1 fruit fly cellular context compared by ENCODE assay signal in the genomic region with DNA sequence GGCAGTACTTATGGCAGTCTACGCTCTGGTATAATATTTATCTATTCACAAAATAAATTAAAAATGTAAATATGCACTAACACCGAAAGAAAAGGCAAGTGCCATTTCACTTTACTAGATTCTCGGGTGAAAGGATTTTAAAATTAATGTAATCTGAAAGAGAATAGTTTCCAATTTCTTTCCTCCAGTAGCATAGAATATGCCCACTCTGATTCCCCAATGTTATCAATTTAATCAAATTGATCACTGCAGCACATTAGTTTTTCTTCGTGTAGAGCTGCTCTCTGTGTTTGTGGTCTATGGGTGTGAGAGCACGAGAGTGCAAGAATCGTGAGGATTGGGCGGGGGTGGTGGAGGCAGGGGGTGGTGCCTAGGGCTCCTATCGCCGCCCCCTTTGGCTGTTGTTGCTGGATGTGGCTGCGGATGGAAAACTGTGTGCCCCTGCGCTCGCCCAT.
TF ChIP-seq lines count a peak whose summit lies in the region.

No protein-coding gene starts in this region.

TF ChIP-seq in whole organism, embryonic, 481 proteins besides CTCF, POLR2A, EP300 and RAD21 (continued from another document and continues in another):
- no peak for TF ChIP-seq amos (GFP tag; IDR thresholded peaks at IDR 0.05; lab: Robert Waterston, UW; ENCODE audit: partially characterized antibody)
- peak; percentile 58; the same call in 1 of the 3 replicates for TF ChIP-seq CG11093 (GFP tag; IDR thresholded peaks at IDR 0.05; lab: Robert Waterston, UW)
- no peak for TF ChIP-seq gsb (GFP tag; IDR thresholded peaks at IDR 0.05; lab: Robert Waterston, UW)
- peak; percentile 23 for TF ChIP-seq fd3F (GFP tag; optimal IDR thresholded peaks at IDR 0.05; lab: Kevin White, UChicago)
- no peak for TF ChIP-seq CG7963 (GFP tag; IDR thresholded peaks at IDR 0.05; lab: Robert Waterston, UW; ENCODE audit: partially characterized antibody)
- no peak for TF ChIP-seq bowl (GFP tag; IDR thresholded peaks at IDR 0.05; lab: Robert Waterston, UW)
- peak; percentile 61; the same call in 2 of the 3 replicates for TF ChIP-seq tgo (GFP tag; IDR thresholded peaks at IDR 0.05; lab: Robert Waterston, UW)
- peak; percentile 86 for TF ChIP-seq gcm (GFP tag; optimal IDR thresholded peaks at IDR 0.05; lab: Kevin White, UChicago)
- peak; percentile 51 for TF ChIP-seq CG7745 (tag; optimal IDR thresholded peaks at IDR 0.05; lab: Kevin White, UChicago)
- TF ChIP-seq CG2678 (tag; optimal IDR thresholded peaks at IDR 0.05; lab: Kevin White, UChicago): peak; percentile 88
- TF ChIP-seq CG11695 (GFP tag; IDR thresholded peaks at IDR 0.05; lab: Robert Waterston, UW): peak; percentile 54; the same call in 1 of the 3 replicates
- TF ChIP-seq CG6765 (GFP tag; optimal IDR thresholded peaks at IDR 0.05; lab: Kevin White, UChicago): no peak
- TF ChIP-seq disco-r (GFP tag; optimal IDR thresholded peaks at IDR 0.05; lab: Kevin White, UChicago): peak; percentile 53
- TF ChIP-seq z (GFP tag; IDR thresholded peaks at IDR 0.05; lab: Robert Waterston, UW): peak; percentile 4; the same call in 1 of the 3 replicates
- peak; percentile 45 for TF ChIP-seq ttk (GFP tag; IDR thresholded peaks at IDR 0.05; lab: Robert Waterston, UW)
- peak; percentile 25; the same call in 1 of the 2 replicates for TF ChIP-seq CG8765 (GFP tag; IDR thresholded peaks at IDR 0.05; lab: Robert Waterston, UW)
- TF ChIP-seq Pdp1 (GFP tag; optimal IDR thresholded peaks at IDR 0.05; lab: Kevin White, UChicago): peak; percentile 42 to 70
- TF ChIP-seq CG11723 (GFP tag; optimal IDR thresholded peaks at IDR 0.05; lab: Kevin White, UChicago): peak; percentile 83
- peak; percentile 87 for TF ChIP-seq CG8924 (tag; optimal IDR thresholded peaks at IDR 0.05; lab: Kevin White, UChicago)
- TF ChIP-seq phol (tag; optimal IDR thresholded peaks at IDR 0.05; lab: Kevin White, UChicago): peak; percentile 90
- peak; percentile 83 for TF ChIP-seq CG13123 (GFP tag; optimal IDR thresholded peaks at IDR 0.05; lab: Kevin White, UChicago)
- peak; percentile 82 for TF ChIP-seq Hr3 (GFP tag; optimal IDR thresholded peaks at IDR 0.05; lab: Kevin White, UChicago)
- no peak for TF ChIP-seq CHES-1-like (GFP tag; optimal IDR thresholded peaks at IDR 0.05; lab: Kevin White, UChicago)
- TF ChIP-seq CG31224 (GFP tag; IDR thresholded peaks at IDR 0.05; lab: Robert Waterston, UW): no peak
- peak; percentile 67 for TF ChIP-seq TFAM (GFP tag; optimal IDR thresholded peaks at IDR 0.05; lab: Kevin White, UChicago)
- no peak for TF ChIP-seq ro (GFP tag; IDR thresholded peaks at IDR 0.05; lab: Robert Waterston, UW)
- peak; percentile 34 for TF ChIP-seq kay (GFP tag; optimal IDR thresholded peaks at IDR 0.05; lab: Kevin White, UChicago)
- 0 out of 2 replicates have a peak, but pooled peaks have one; percentile 7 for TF ChIP-seq dati (GFP tag; IDR thresholded peaks at IDR 0.05; lab: Robert Waterston, UW)
- TF ChIP-seq sd (tag; optimal IDR thresholded peaks at IDR 0.05; lab: Kevin White, UChicago): no peak
- TF ChIP-seq NFAT (GFP tag; IDR thresholded peaks at IDR 0.05; lab: Robert Waterston, UW): no peak
- TF ChIP-seq CG17612 (GFP tag; IDR thresholded peaks at IDR 0.05; lab: Robert Waterston, UW): no peak
- TF ChIP-seq CG31441 (GFP tag; IDR thresholded peaks at IDR 0.05; lab: Robert Waterston, UW): no peak; the same call in none of the 2 replicates
- TF ChIP-seq CG6689 (GFP tag; IDR thresholded peaks at IDR 0.05; lab: Robert Waterston, UW): peak; percentile 78
- peak; percentile 33 for TF ChIP-seq p53 (GFP tag; optimal IDR thresholded peaks at IDR 0.05; lab: Kevin White, UChicago)
- TF ChIP-seq bcd (GFP tag; optimal IDR thresholded peaks at IDR 0.05; lab: Kevin White, UChicago): peak; percentile 81
- no peak for TF ChIP-seq CG14050 (GFP tag; IDR thresholded peaks at IDR 0.05; lab: Robert Waterston, UW)
- peak; percentile 43 for TF ChIP-seq CG17912 (GFP tag; optimal IDR thresholded peaks at IDR 0.05; lab: Kevin White, UChicago)
- peak; percentile 29 for TF ChIP-seq Bdp1 (GFP tag; optimal IDR thresholded peaks at IDR 0.05; lab: Kevin White, UChicago)
- TF ChIP-seq Fer1 (GFP tag; optimal IDR thresholded peaks at IDR 0.05; lab: Kevin White, UChicago): peak; percentile 53
- TF ChIP-seq cad (GFP tag; optimal IDR thresholded peaks at IDR 0.05; lab: Kevin White, UChicago): no peak
- TF ChIP-seq sens-2 (GFP tag; IDR thresholded peaks at IDR 0.05; lab: Robert Waterston, UW): no peak
- no peak; the same call in 2 of the 3 replicates for TF ChIP-seq CG14860 (GFP tag; IDR thresholded peaks at IDR 0.05; lab: Robert Waterston, UW; ENCODE audit: partially characterized antibody)
- TF ChIP-seq Elba2 (GFP tag; optimal IDR thresholded peaks at IDR 0.05; lab: Kevin White, UChicago): no peak
- peak; percentile 91 for TF ChIP-seq gem (tag; optimal IDR thresholded peaks at IDR 0.05; lab: Kevin White, UChicago)
- TF ChIP-seq danr (GFP tag; IDR thresholded peaks at IDR 0.05; lab: Robert Waterston, UW): peak; percentile 61; the same call in 1 of the 2 replicates
- no peak for TF ChIP-seq mirr (GFP tag; optimal IDR thresholded peaks at IDR 0.05; lab: Kevin White, UChicago)
- peak; percentile 6 for TF ChIP-seq CG7271 (tag; optimal IDR thresholded peaks at IDR 0.05; lab: Kevin White, UChicago)
- no peak for TF ChIP-seq Poxn (GFP tag; IDR thresholded peaks at IDR 0.05; lab: Robert Waterston, UW)
- no peak for TF ChIP-seq B-H1 (GFP tag; IDR thresholded peaks at IDR 0.05; lab: Robert Waterston, UW)
- TF ChIP-seq Side (GFP tag; optimal IDR thresholded peaks at IDR 0.05; lab: Kevin White, UChicago): peak; percentile 66
- 0 out of 2 replicates have a peak, but pooled peaks have one; percentile 25 for TF ChIP-seq slbo (GFP tag; IDR thresholded peaks at IDR 0.05; lab: Robert Waterston, UW)
- peak; percentile 52 for TF ChIP-seq CG31388 (GFP tag; optimal IDR thresholded peaks at IDR 0.05; lab: Kevin White, UChicago)
- peak; percentile 24 for TF ChIP-seq ERR (GFP tag; optimal IDR thresholded peaks at IDR 0.05; lab: Kevin White, UChicago)
- TF ChIP-seq slp2 (GFP tag; optimal IDR thresholded peaks at IDR 0.05; lab: Kevin White, UChicago): peak; percentile 81
- TF ChIP-seq zen2 (GFP tag; IDR thresholded peaks at IDR 0.05; lab: Robert Waterston, UW; ENCODE audit: partially characterized antibody): no peak
- peak; percentile 42 for TF ChIP-seq crc (GFP tag; optimal IDR thresholded peaks at IDR 0.05; lab: Kevin White, UChicago)
- peak; percentile 64 for TF ChIP-seq Atf-2 (GFP tag; optimal IDR thresholded peaks at IDR 0.05; lab: Kevin White, UChicago)
- peak; percentile 86 for TF ChIP-seq CG7556 (GFP tag; optimal IDR thresholded peaks at IDR 0.05; lab: Kevin White, UChicago)
- no peak for TF ChIP-seq Doc3 (GFP tag; IDR thresholded peaks at IDR 0.05; lab: Robert Waterston, UW; ENCODE audit: partially characterized antibody)
- peak; percentile 12 for TF ChIP-seq CG13296 (GFP tag; optimal IDR thresholded peaks at IDR 0.05; lab: Kevin White, UChicago)
- TF ChIP-seq CrebB (tag; optimal IDR thresholded peaks at IDR 0.05; lab: Kevin White, UChicago): peak; percentile 53
- TF ChIP-seq chn (GFP tag; optimal IDR thresholded peaks at IDR 0.05; lab: Kevin White, UChicago): peak; percentile 82
- TF ChIP-seq ewg (GFP tag; optimal IDR thresholded peaks at IDR 0.05; lab: Kevin White, UChicago): peak; percentile 84
- TF ChIP-seq onecut (GFP tag; IDR thresholded peaks at IDR 0.05; lab: Robert Waterston, UW): peak; percentile 71
- TF ChIP-seq al (GFP tag; IDR thresholded peaks at IDR 0.05; lab: Robert Waterston, UW): no peak
- TF ChIP-seq CG1647 (GFP tag; optimal IDR thresholded peaks at IDR 0.05; lab: Kevin White, UChicago): peak; percentile 46
- peak; percentile 66 for TF ChIP-seq Awh (GFP tag; IDR thresholded peaks at IDR 0.05; lab: Robert Waterston, UW)
- TF ChIP-seq CG4617 (GFP tag; optimal IDR thresholded peaks at IDR 0.05; lab: Kevin White, UChicago; ENCODE audit: borderline replicate concordance): peak; percentile 51
- TF ChIP-seq vvl (GFP tag; IDR thresholded peaks at IDR 0.05; lab: Robert Waterston, UW): peak; percentile 87
- TF ChIP-seq Rx (GFP tag; IDR thresholded peaks at IDR 0.05; lab: Robert Waterston, UW): no peak
- TF ChIP-seq CG34376 (GFP tag; optimal IDR thresholded peaks at IDR 0.05; lab: Kevin White, UChicago): no peak
- no peak for TF ChIP-seq Dek (tag; optimal IDR thresholded peaks at IDR 0.05; lab: Kevin White, UChicago)
- peak; percentile 73; the same call in 1 of the 2 replicates for TF ChIP-seq aop (GFP tag; IDR thresholded peaks at IDR 0.05; lab: Robert Waterston, UW)
- TF ChIP-seq CG17186 (GFP tag; optimal IDR thresholded peaks at IDR 0.05; lab: Kevin White, UChicago): peak; percentile 71
- TF ChIP-seq CG14667 (GFP tag; IDR thresholded peaks at IDR 0.05; lab: Robert Waterston, UW): peak; percentile 45; the same call in 1 of the 2 replicates
- peak; percentile 93 for TF ChIP-seq CG2202 (tag; optimal IDR thresholded peaks at IDR 0.05; lab: Kevin White, UChicago)
- TF ChIP-seq H2.0 (GFP tag; IDR thresholded peaks at IDR 0.05; lab: Robert Waterston, UW): peak; percentile 61
- TF ChIP-seq Sox100B (GFP tag; optimal IDR thresholded peaks at IDR 0.05; lab: Kevin White, UChicago): peak; percentile 92
- peak; percentile 10 for TF ChIP-seq CG9876 (GFP tag; optimal IDR thresholded peaks at IDR 0.05; lab: Kevin White, UChicago)
- TF ChIP-seq CG17361 (GFP tag; IDR thresholded peaks at IDR 0.05; lab: Robert Waterston, UW): no peak; the same call in 2 of the 3 replicates
- peak; percentile 82 for TF ChIP-seq dmrt99B (tag; optimal IDR thresholded peaks at IDR 0.05; lab: Kevin White, UChicago)
- peak; percentile 61 for TF ChIP-seq CG30020 (tag; optimal IDR thresholded peaks at IDR 0.05; lab: Kevin White, UChicago)
- TF ChIP-seq Atf3 (GFP tag; optimal IDR thresholded peaks at IDR 0.05; lab: Kevin White, UChicago): peak; percentile 82
- TF ChIP-seq cas (GFP tag; IDR thresholded peaks at IDR 0.05; lab: Robert Waterston, UW): no peak
- no peak for TF ChIP-seq hb (GFP tag; IDR thresholded peaks at IDR 0.05; lab: Robert Waterston, UW; ENCODE audit: partially characterized antibody)
- peak; percentile 83 for TF ChIP-seq otp (GFP tag; IDR thresholded peaks at IDR 0.05; lab: Robert Waterston, UW)
- TF ChIP-seq CG3995 (GFP tag; optimal IDR thresholded peaks at IDR 0.05; lab: Kevin White, UChicago): no peak
- TF ChIP-seq CG3065 (GFP tag; optimal IDR thresholded peaks at IDR 0.05; lab: Kevin White, UChicago): peak; percentile 61
- no peak for TF ChIP-seq h (optimal IDR thresholded peaks at IDR 0.05; lab: Kevin White, UChicago)
- no peak for TF ChIP-seq CG18011 (GFP tag; optimal IDR thresholded peaks at IDR 0.05; lab: Kevin White, UChicago)
- 0 out of 3 replicates have a peak, but pooled peaks have one; percentile 18 for TF ChIP-seq CG11456 (GFP tag; IDR thresholded peaks at IDR 0.05; lab: Robert Waterston, UW)
- no peak for TF ChIP-seq her (GFP tag; optimal IDR thresholded peaks at IDR 0.05; lab: Kevin White, UChicago)
- no peak for TF ChIP-seq CG4360 (GFP tag; IDR thresholded peaks at IDR 0.05; lab: Robert Waterston, UW)
- peak; percentile 54 for TF ChIP-seq btn (GFP tag; optimal IDR thresholded peaks at IDR 0.05; lab: Kevin White, UChicago)
- TF ChIP-seq emc (GFP tag; optimal IDR thresholded peaks at IDR 0.05; lab: Kevin White, UChicago): peak; percentile 8
- peak; percentile 44 for TF ChIP-seq CG2116 (GFP tag; optimal IDR thresholded peaks at IDR 0.05; lab: Kevin White, UChicago)
- TF ChIP-seq CG14965 (GFP tag; optimal IDR thresholded peaks at IDR 0.05; lab: Kevin White, UChicago; ENCODE audit: borderline replicate concordance): peak; percentile 11
- TF ChIP-seq CG4707 (GFP tag; optimal IDR thresholded peaks at IDR 0.05; lab: Kevin White, UChicago): peak; percentile 78
- TF ChIP-seq CG10321 (GFP tag; IDR thresholded peaks at IDR 0.05; lab: Robert Waterston, UW): 0 out of 2 replicates have a peak, but pooled peaks have one; percentile 7
- TF ChIP-seq CG11504 (tag; optimal IDR thresholded peaks at IDR 0.05; lab: Kevin White, UChicago): peak; percentile 88
- TF ChIP-seq CG15696 (tag; optimal IDR thresholded peaks at IDR 0.05; lab: Kevin White, UChicago): peak; percentile 83
- TF ChIP-seq Spps (tag; optimal IDR thresholded peaks at IDR 0.05; lab: Kevin White, UChicago): peak; percentile 91
- no peak for TF ChIP-seq CG2889 (GFP tag; IDR thresholded peaks at IDR 0.05; lab: Robert Waterston, UW)
- TF ChIP-seq CG12155 (GFP tag; optimal IDR thresholded peaks at IDR 0.05; lab: Kevin White, UChicago): peak; percentile 51
- TF ChIP-seq Stat92E (GFP tag; optimal IDR thresholded peaks at IDR 0.05; lab: Kevin White, UChicago): peak in 1 of 3 experiments; percentile 95
- peak; percentile 96 for TF ChIP-seq CG15601 (tag; optimal IDR thresholded peaks at IDR 0.05; lab: Kevin White, UChicago)
- peak; percentile 80 for TF ChIP-seq ci (GFP tag; IDR thresholded peaks at IDR 0.05; lab: Robert Waterston, UW)
- TF ChIP-seq stwl (tag; optimal IDR thresholded peaks at IDR 0.05; lab: Kevin White, UChicago): peak; percentile 10
- TF ChIP-seq kah (GFP tag; optimal IDR thresholded peaks at IDR 0.05; lab: Kevin White, UChicago): peak; percentile 21
- peak; percentile 84 for TF ChIP-seq CG10209 (GFP tag; optimal IDR thresholded peaks at IDR 0.05; lab: Kevin White, UChicago)
- TF ChIP-seq odd (GFP tag; optimal IDR thresholded peaks at IDR 0.05; lab: Kevin White, UChicago): peak; percentile 75
- TF ChIP-seq trh (GFP tag; optimal IDR thresholded peaks at IDR 0.05; lab: Kevin White, UChicago): peak; percentile 69
- peak; percentile 57 for TF ChIP-seq ab (GFP tag; optimal IDR thresholded peaks at IDR 0.05; lab: Kevin White, UChicago)
- TF ChIP-seq CG8478 (optimal IDR thresholded peaks at IDR 0.05; lab: Kevin White, UChicago): no peak
- peak; percentile 91 for TF ChIP-seq Blimp-1 (GFP tag; optimal IDR thresholded peaks at IDR 0.05; lab: Kevin White, UChicago)
- no peak for TF ChIP-seq CG12744 (GFP tag; optimal IDR thresholded peaks at IDR 0.05; lab: Kevin White, UChicago)
- TF ChIP-seq CG1024 (GFP tag; IDR thresholded peaks at IDR 0.05; lab: Robert Waterston, UW): peak; percentile 32; the same call in 1 of the 2 replicates
- TF ChIP-seq shn (GFP tag; optimal IDR thresholded peaks at IDR 0.05; lab: Kevin White, UChicago): peak; percentile 73
- no peak for TF ChIP-seq sna (GFP tag; IDR thresholded peaks at IDR 0.05; lab: Robert Waterston, UW; ENCODE audit: partially characterized antibody)
- TF ChIP-seq MBD-R2 (GFP tag; IDR thresholded peaks at IDR 0.05; lab: Robert Waterston, UW): no peak; the same call in 1 of the 2 replicates
- peak; percentile 74 for TF ChIP-seq tin (GFP tag; optimal IDR thresholded peaks at IDR 0.05; lab: Kevin White, UChicago)
- peak; percentile 77 for TF ChIP-seq CG12219 (GFP tag; optimal IDR thresholded peaks at IDR 0.05; lab: Kevin White, UChicago)
- TF ChIP-seq CG1792 (GFP tag; optimal IDR thresholded peaks at IDR 0.05; lab: Kevin White, UChicago): peak; percentile 39
